Fruit fly (Drosophila melanogaster): ENCODE results near the gene Cdlc2.
A peak's percentile ranks its signal among the peaks of the same experiment; 100 is the strongest.

The Cdlc2 gene

DNA sequence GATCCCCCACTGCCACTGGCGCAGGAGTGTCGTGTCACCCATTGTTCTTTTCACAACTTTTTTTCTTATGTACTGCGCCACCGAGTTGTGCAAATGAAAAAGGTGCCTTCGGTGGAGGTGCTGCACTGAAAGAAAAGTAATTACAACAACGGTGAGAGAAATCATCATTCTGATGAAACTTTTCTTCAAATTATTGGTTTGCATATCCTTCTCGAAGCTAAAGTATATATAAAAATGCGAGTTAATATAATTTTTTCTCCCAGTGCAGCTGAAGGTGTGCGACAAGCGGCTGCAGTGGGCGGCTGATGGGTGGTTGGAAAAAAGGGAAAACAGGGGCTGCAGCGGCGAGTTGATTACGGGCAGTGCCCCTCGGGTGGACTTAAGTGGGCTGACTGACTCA is 31.9 kb upstream of the Cdlc2 start (continued):
- TF ChIP-seq CG34406 (GFP tag; optimal IDR thresholded peaks at IDR 0.05): peak; percentile 16
- TF ChIP-seq dsx (GFP tag; optimal IDR thresholded peaks at IDR 0.05; ENCODE audit: poor library complexity, severe bottlenecking): peak; percentile 50
- TF ChIP-seq CG6808 (GFP tag; optimal IDR thresholded peaks at IDR 0.05): peak; percentile 35
- TF ChIP-seq CG6792 (GFP tag; optimal IDR thresholded peaks at IDR 0.05): peak; percentile 19
- TF ChIP-seq CG6276 (GFP tag; optimal IDR thresholded peaks at IDR 0.05): no peak
- peak; percentile 76 for TF ChIP-seq Eip78C (GFP tag)
- peak; percentile 46 for TF ChIP-seq fd59A (GFP tag; optimal IDR thresholded peaks at IDR 0.05)
- TF ChIP-seq Hr38 (GFP tag; optimal IDR thresholded peaks at IDR 0.05): no peak
- TF ChIP-seq CG16779 (tag; optimal IDR thresholded peaks at IDR 0.05): peak; percentile 12
- 0 out of 2 replicates have a peak, but pooled peaks have one; percentile 34 for TF ChIP-seq CG15336 (GFP tag; IDR thresholded peaks at IDR 0.05)
- peak; percentile 35 for TF ChIP-seq CG32006 (GFP tag; optimal IDR thresholded peaks at IDR 0.05)
- no peak for TF ChIP-seq Eip93F (GFP tag; optimal IDR thresholded peaks at IDR 0.05)
- peak; percentile 59 for TF ChIP-seq CG10631 (GFP tag; optimal IDR thresholded peaks at IDR 0.05)
- TF ChIP-seq CG3032 (tag; optimal IDR thresholded peaks at IDR 0.05): peak; percentile 30
- TF ChIP-seq fkh (GFP tag; optimal IDR thresholded peaks at IDR 0.05): no peak

DNA sequence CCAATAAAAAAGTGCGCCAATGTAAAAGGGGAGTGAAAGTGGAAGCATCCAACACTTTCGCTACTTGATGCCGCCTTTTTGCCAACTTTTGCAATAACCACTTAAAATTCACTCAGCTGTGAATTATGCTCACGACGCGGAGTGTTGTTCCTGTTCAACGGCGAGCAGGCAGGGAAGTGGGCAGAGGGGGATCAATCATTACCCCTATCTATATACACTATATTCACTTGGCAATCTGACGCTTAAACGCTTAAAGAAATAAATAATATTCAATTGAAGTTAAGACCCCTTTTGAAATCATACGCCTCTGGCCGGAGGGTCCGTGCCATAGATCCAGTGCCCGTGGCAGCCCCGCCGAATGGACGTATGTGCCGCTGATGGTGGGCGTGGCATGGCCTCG is 28.9 kb upstream of the Cdlc2 start:
- peak; percentile 8 for TF ChIP-seq CG3919 (GFP tag; optimal IDR thresholded peaks at IDR 0.05)
- TF ChIP-seq CG15336 (GFP tag; IDR thresholded peaks at IDR 0.05): no peak
- TF ChIP-seq eg (GFP tag; IDR thresholded peaks at IDR 0.05): peak; percentile 70
- peak; percentile 18 for TF ChIP-seq CG32006 (GFP tag; optimal IDR thresholded peaks at IDR 0.05)
- peak; percentile 15 for TF ChIP-seq CG3032 (tag; optimal IDR thresholded peaks at IDR 0.05)
- TF ChIP-seq CG10669 (GFP tag; optimal IDR thresholded peaks at IDR 0.05): peak; percentile 8
- TF ChIP-seq Ets96B (tag; optimal IDR thresholded peaks at IDR 0.05): peak; percentile 8
- TF ChIP-seq Eip78C (GFP tag): peak; percentile 63
- TF ChIP-seq CG6163 (GFP tag; IDR thresholded peaks at IDR 0.05): peak; percentile 61
- TF ChIP-seq Hr4 (GFP tag; optimal IDR thresholded peaks at IDR 0.05): peak; percentile 7
- TF ChIP-seq svp (GFP tag): no peak

DNA sequence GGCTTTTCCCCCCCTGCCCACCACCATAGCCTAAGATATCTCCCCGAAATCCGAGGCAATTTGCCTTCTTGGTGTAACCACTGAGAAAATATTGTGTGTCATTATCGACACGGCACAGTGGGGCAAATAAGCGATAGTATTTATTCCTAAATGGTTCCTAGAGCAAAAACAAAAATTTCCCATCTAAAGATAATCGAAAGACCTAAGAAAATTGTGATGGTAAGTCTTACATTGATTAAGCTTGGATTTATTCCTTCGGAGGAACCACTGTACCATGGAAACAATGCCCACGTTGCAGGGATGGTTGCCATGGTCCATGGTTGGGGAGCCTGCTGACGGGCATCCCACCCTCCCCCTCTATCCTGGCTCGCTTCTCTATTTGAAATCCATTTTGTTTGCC is 27.8 kb upstream of the Cdlc2 start:
- TF ChIP-seq Eip78C (GFP tag): peak; percentile 41
- TF ChIP-seq CG9139 (GFP tag; optimal IDR thresholded peaks at IDR 0.05): no peak
- peak; percentile 2 for TF ChIP-seq OdsH (GFP tag; optimal IDR thresholded peaks at IDR 0.05)

DNA sequence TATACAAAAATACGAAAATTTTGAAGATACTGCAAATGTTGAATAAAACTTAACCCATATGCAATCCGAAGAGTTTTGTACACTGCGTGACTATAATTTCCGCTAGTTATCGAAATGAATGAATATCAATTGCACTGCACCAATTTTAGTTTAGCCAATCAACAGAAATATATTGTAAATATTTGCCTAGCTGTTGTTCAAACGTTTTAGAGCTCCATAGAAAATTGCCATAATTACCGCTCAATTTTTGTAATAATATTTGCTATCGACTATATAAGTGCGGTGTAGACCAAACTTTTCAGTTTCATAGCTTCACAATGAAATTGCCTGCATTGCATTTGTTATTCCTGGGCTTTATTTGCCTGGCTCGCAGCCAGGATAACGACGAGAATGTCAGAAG is 15.3 kb upstream of the Cdlc2 start, which contains the start of gene a5:
Gene a5 (plus strand): TSS at position 301 of the 400 bp plus-strand sequence.
- no peak for TF ChIP-seq Lpt (GFP tag; optimal IDR thresholded peaks at IDR 0.05)
- no peak for TF ChIP-seq Ets96B (tag; optimal IDR thresholded peaks at IDR 0.05)
- TF ChIP-seq CG8119 (GFP tag; IDR thresholded peaks at IDR 0.05): no peak
- no peak for TF ChIP-seq CG11762 (GFP tag; optimal IDR thresholded peaks at IDR 0.05; ENCODE audit: insufficient read depth)
- no peak for TF ChIP-seq dsx (GFP tag; optimal IDR thresholded peaks at IDR 0.05; ENCODE audit: poor library complexity, severe bottlenecking)
- TF ChIP-seq Eip93F (GFP tag; optimal IDR thresholded peaks at IDR 0.05): no peak
- TF ChIP-seq esn (GFP tag; optimal IDR thresholded peaks at IDR 0.05): no peak
- TF ChIP-seq CG6163 (GFP tag; IDR thresholded peaks at IDR 0.05): no peak

DNA sequence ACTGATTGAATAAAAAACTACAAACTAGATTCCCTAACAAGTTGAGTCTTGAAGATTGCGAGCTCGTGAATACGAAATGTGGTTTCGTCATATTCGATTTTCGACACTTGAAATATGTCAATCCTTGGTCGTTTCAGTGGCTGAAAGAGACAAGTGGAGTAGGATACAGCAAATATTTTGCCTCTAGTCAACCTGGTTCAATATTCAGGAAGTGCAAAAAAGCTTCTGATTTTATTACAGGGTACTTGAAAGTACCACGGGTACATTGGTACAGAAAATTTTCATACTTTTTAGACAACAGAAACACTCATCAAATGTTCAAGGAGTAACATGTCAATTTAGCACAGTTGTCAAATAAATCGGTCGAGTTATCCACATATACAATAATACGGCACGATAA is 10.4 kb upstream of the Cdlc2 start, which contains the start of gene CG5440:
Gene CG5440 (plus strand): TSS at position 301 of the 400 bp plus-strand sequence.
- TF ChIP-seq Gug (GFP tag; IDR thresholded peaks at IDR 0.05) (no peak), Eip78C (GFP tag) (no peak), CG31627 (GFP tag; optimal IDR thresholded peaks at IDR 0.05) (no peak), CG8319 (GFP tag; optimal IDR thresholded peaks at IDR 0.05) (no peak), CG10631 (GFP tag; optimal IDR thresholded peaks at IDR 0.05) (no peak), Hr38 (GFP tag; optimal IDR thresholded peaks at IDR 0.05) (no peak), fd59A (GFP tag; optimal IDR thresholded peaks at IDR 0.05) (no peak), CG1621 (tag; optimal IDR thresholded peaks at IDR 0.05) (no peak), CG32006 (GFP tag; optimal IDR thresholded peaks at IDR 0.05) (no peak), CG11294 (GFP tag; IDR thresholded peaks at IDR 0.05) (no peak), CG34406 (GFP tag; optimal IDR thresholded peaks at IDR 0.05) (no peak), svp (GFP tag) (no peak), achi (GFP tag; optimal IDR thresholded peaks at IDR 0.05) (no peak), CG7368 (GFP tag; optimal IDR thresholded peaks at IDR 0.05) (no peak), OdsH (GFP tag; optimal IDR thresholded peaks at IDR 0.05) (no peak), cyc (GFP tag; optimal IDR thresholded peaks at IDR 0.05) (no peak)

All from whole organism, prepupa.